Fruit fly (Drosophila melanogaster) whole organism, pupa: ENCODE results near the gene CG34323.

Experiments used
- CG10348 ChIP-seq: fragments of 200-800 bp; sonication (Bioruptor generic); IDR thresholded peaks from 2 replicates; pipeline ENCODE4 v1.3.6; 2022; ENCODE audit warnings: missing biosample characterization, missing genetic modification characterization
- CG13204 ChIP-seq: fragments of 200-800 bp; sonication (Bioruptor generic); optimal IDR thresholded peaks from 2 replicates; lab custom pipeline; 2018; ENCODE audit warnings: missing biosample characterization, mild to moderate bottlenecking, missing genetic modification characterization, moderate library complexity
- CG17806 ChIP-seq: fragments of 200-800 bp; sonication (Bioruptor generic); optimal IDR thresholded peaks from 2 replicates; lab custom pipeline; 2018; ENCODE audit warnings: missing biosample characterization, mild to moderate bottlenecking, missing genetic modification characterization, moderate library complexity
- CG4496 ChIP-seq: fragments of 200-800 bp; sonication (Bioruptor generic); IDR thresholded peaks from 3 replicates; pipeline ENCODE4 v1.3.6; 2022; ENCODE audit warnings: missing biosample characterization, missing genetic modification characterization
- CG8301 ChIP-seq: fragments of 200-800 bp; sonication (Bioruptor generic); optimal IDR thresholded peaks from 2 replicates; lab custom pipeline; 2018; ENCODE audit warnings: missing biosample characterization, mild to moderate bottlenecking, missing genetic modification characterization
- CG9948 ChIP-seq: fragments of 200-800 bp; sonication (Bioruptor generic); optimal IDR thresholded peaks from 2 replicates; lab custom pipeline; 2018; ENCODE audit warnings: missing biosample characterization, mild to moderate bottlenecking, missing genetic modification characterization, moderate library complexity

- TF ChIP-seq CG17806 (tag; lab: Kevin White, UChicago) (no peak), CG8301 (no peak), CG4496 (peak; percentile 17; the same call in 1 of the 3 replicates), CG9948 (tag; lab: Kevin White, UChicago) (peak; percentile 11), CG13204 (GFP tag; lab: Kevin White, UChicago) (no peak), CG10348 (GFP tag; lab: Robert Waterston, UW) (no peak)
Observed at dm6 chrX:12075569-12075968, 5.3 kb downstream of the CG34323 start.
